Worm (Caenorhabditis elegans): ENCODE measurements around the gene C16E9.2.

The C16E9.2 gene

DNA sequence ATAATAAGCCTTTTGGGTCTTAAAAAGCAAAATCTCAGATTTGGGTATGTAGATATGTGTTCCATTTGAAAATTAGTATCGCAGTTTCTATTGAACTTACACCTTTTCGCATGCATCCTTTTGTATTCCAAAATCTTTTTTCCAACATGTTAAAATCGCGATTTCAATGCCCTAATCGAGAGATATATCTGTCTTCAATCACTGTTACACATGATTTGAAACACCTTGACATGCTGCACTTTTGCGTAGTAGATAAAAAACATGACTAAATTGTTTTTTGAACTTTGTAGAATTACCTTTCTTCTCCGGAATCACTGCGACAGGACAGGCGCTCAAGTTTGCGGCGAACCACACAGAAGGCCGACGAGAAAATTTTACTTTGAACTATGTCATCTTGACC is 6.2 kb downstream of the C16E9.2 start:
- peak; percentile 10 for TF ChIP-seq mep-1 (tag; optimal IDR thresholded peaks at IDR 0.05)
- TF ChIP-seq nhr-12 (tag; optimal IDR thresholded peaks at IDR 0.05), result no peak
- TF ChIP-seq C16A3.4 (tag; optimal IDR thresholded peaks at IDR 0.05), result no peak
- TF ChIP-seq lin-14 (GFP tag; optimal IDR thresholded peaks at IDR 0.05), result peak; percentile 41
- TF ChIP-seq blmp-1 (tag; optimal IDR thresholded peaks at IDR 0.05), result peak; percentile 75
- peak in 2 of 6 experiments; percentile 37 to 42 for TF ChIP-seq elt-3 (tag; optimal IDR thresholded peaks at IDR 0.05)
- peak; percentile 25 for TF ChIP-seq nhr-85 (tag)
- TF ChIP-seq nhr-20 (tag; optimal IDR thresholded peaks at IDR 0.05), result peak; percentile 29

DNA sequence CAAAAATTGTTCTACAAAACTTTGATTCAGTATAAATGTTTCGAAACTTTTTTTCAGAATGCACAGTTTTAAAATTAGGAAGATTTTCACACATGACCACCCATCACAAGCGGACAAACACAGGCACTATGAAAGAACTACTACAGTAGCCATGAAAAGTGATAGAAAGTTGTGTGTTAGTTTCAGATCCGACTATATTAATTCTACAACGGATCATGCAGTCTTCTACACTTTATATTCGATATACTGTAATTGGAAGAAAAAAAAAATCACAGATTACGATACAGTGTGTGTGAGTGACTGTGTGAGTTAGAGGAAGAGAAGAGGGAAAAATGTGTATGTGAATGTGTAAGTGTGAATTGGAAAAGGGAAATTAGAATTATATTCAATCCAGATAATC is 11.3 kb downstream of the C16E9.2 start:
- TF ChIP-seq snpc-4 (tag; optimal IDR thresholded peaks at IDR 0.05) (no peak), ces-1 (GFP tag; optimal IDR thresholded peaks at IDR 0.05) (no peak), lin-15B (tag; optimal IDR thresholded peaks at IDR 0.05) (no peak), ztf-11 (tag; optimal IDR thresholded peaks at IDR 0.05) (no peak), snu-23 (GFP tag; optimal IDR thresholded peaks at IDR 0.05) (no peak), unc-62 (GFP tag; optimal IDR thresholded peaks at IDR 0.05) (no peak), grh-1 (GFP tag; IDR thresholded peaks at IDR 0.05) (no peak), lin-39 (tag; optimal IDR thresholded peaks at IDR 0.05) (no peak), hlh-17 (GFP tag; optimal IDR thresholded peaks at IDR 0.05; ENCODE audit: borderline replicate concordance) (no peak), C04F5.9 (tag; optimal IDR thresholded peaks at IDR 0.05) (no peak), sup-37 (GFP tag; optimal IDR thresholded peaks at IDR 0.05) (no peak), mef-2 (tag; optimal IDR thresholded peaks at IDR 0.05) (no peak), mep-1 (tag; optimal IDR thresholded peaks at IDR 0.05) (no peak), F16B12.6 (tag; optimal IDR thresholded peaks at IDR 0.05) (no peak), unc-130 (tag; optimal IDR thresholded peaks at IDR 0.05) (no peak), sptf-1 (tag; optimal IDR thresholded peaks at IDR 0.05) (no peak), lsy-2 (tag; optimal IDR thresholded peaks at IDR 0.05) (no peak), xbp-1 (tag; optimal IDR thresholded peaks at IDR 0.05) (no peak), lin-35 (GFP tag; optimal IDR thresholded peaks at IDR 0.05) (no peak)

DNA sequence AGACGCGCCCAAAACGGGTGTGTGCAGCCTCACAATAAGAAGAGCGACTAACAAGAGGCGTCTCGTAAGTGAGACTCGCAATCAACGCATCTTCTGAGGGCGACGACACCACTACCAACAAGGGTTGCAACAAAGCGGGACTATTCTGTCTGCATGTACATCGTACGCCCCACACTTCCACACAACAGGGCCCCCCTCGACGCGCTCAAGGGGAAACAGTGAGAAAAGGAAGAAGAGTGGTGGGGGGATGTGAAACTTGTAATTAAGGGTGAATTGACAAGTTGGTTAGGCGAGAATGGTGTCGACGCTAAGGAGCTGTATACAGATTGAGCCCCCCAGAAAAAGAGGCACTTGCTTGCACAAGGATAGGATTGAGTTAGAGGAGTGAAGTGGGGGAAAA is 17.8 kb downstream of the C16E9.2 start:
- TF ChIP-seq tbx-2 (tag; optimal IDR thresholded peaks at IDR 0.05) (no peak), ceh-90 (tag; optimal IDR thresholded peaks at IDR 0.05) (no peak), lin-14 (GFP tag; optimal IDR thresholded peaks at IDR 0.05) (peak; percentile 47), C34B4.2 (tag; optimal IDR thresholded peaks at IDR 0.05) (no peak), nhr-237 (tag; optimal IDR thresholded peaks at IDR 0.05) (no peak), ets-5 (GFP tag; IDR thresholded peaks at IDR 0.05) (no peak), ztf-11 (tag; optimal IDR thresholded peaks at IDR 0.05) (no peak)

DNA sequence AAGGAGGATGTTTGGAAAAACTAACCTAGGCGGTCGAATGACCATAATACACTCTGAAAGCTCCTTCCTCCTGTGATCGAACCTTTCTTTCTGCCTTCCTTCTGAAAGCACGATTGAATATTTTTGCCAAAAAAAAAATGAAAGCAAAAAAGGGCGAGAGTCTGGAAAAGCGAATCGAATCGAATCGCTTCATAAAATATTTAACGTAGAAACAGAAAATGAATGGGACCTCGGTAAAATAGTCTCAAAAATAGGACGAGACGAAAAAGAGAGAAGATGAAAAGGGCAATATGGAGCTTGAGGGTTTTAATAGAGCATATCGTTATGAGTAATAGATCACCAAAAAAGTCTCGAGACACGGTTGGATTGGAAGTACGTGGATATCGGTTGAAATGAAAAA is 20.8 kb downstream of the C16E9.2 start, which contains the start of gene inx-1:
TSS of gene inx-1 (minus strand) at position 101 of the 400 bp plus-strand sequence.
- TF ChIP-seq efl-1 (optimal IDR thresholded peaks at IDR 0.05) (no peak), efl-1 (GFP tag; optimal IDR thresholded peaks at IDR 0.05 in 1 of 2) (peak in 1 of 2 experiments; percentile 0), xbp-1 (tag; optimal IDR thresholded peaks at IDR 0.05) (no peak), nhr-28 (tag; optimal IDR thresholded peaks at IDR 0.05) (no peak)

DNA sequence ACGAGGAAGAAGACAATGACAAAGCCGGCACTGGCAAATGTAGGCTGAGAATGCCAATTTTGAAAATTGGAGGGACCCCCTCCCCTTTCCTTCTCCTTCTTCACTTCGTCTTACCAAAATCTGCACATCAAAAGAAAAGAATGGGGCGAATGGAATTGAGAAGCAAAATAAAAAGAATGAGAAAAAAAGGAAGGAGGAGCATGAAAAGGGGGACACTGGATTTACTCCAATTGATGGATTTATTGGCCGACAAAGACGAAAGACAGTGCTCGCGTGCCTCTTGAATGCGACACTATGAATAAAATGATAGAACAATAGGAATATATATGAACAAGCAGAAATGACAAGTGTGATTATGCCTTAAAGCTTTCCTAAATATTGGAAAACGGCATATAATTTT is 23.4 kb downstream of the C16E9.2 start:
- TF ChIP-seq efl-1 (optimal IDR thresholded peaks at IDR 0.05) (no peak), efl-1 (GFP tag; optimal IDR thresholded peaks at IDR 0.05 in 1 of 2) (peak in 1 of 2 experiments; percentile 51), fkh-10 (GFP tag; optimal IDR thresholded peaks at IDR 0.05) (peak; percentile 33), lin-14 (GFP tag; optimal IDR thresholded peaks at IDR 0.05) (peak; percentile 24), zip-4 (GFP tag; optimal IDR thresholded peaks at IDR 0.05) (no peak)
